Worm (Caenorhabditis elegans) whole organism, midembryonic: Measurements from ENCODE around the gene fut-1.

Experiments used
- T22C8.4 ChIP-seq: fragments of 200-800 bp; sonication (Bioruptor generic); IDR thresholded peaks from 2 replicates; pipeline ENCODE4 v1.3.6; 2022; ENCODE audit warnings: missing genetic modification characterization, missing compliant biosample characterization
- cog-1 ChIP-seq: sonication (generic microtip); optimal IDR thresholded peaks from 2 replicates; lab custom pipeline; 2016; ENCODE audit warnings: missing genetic modification characterization, missing compliant biosample characterization
- flt-1 ChIP-seq: fragments of 200-800 bp; sonication (Bioruptor generic); IDR thresholded peaks from 2 replicates; pipeline ENCODE4 v1.3.6; 2022; ENCODE audit warnings: missing genetic modification characterization, missing compliant biosample characterization
- klf-2 ChIP-seq: fragments of 200-800 bp; sonication (Bioruptor generic); conservative IDR thresholded peaks from 2 replicates; pipeline ENCODE4 v1.3.6; 2022; ENCODE audit warnings: missing genetic modification reagents, missing genetic modification characterization, missing compliant biosample characterization
- med-1 ChIP-seq: sonication (generic microtip); optimal IDR thresholded peaks from 2 replicates; lab custom pipeline; 2017; ENCODE audit warnings: missing genetic modification characterization, mild to moderate bottlenecking, missing compliant biosample characterization, antibody characterized with exemption, missing genetic modification reagents; ENCODE audit not compliant: insufficient read depth
- ref-1 ChIP-seq: fragments of 200-800 bp; sonication (Bioruptor generic); conservative IDR thresholded peaks from 2 replicates; pipeline ENCODE4 v1.3.6; 2022; ENCODE audit warnings: missing genetic modification reagents, missing genetic modification characterization, missing compliant biosample characterization
- tab-1 ChIP-seq: fragments of 200-800 bp; sonication (Bioruptor generic); IDR thresholded peaks from 2 replicates; pipeline ENCODE4 v1.3.6; 2022; ENCODE audit warnings: missing genetic modification characterization, missing compliant biosample characterization
- ztf-23 ChIP-seq: fragments of 200-800 bp; sonication (Bioruptor generic); IDR thresholded peaks from 2 replicates; pipeline ENCODE4 v1.3.6; 2022; ENCODE audit warnings: missing genetic modification reagents, missing genetic modification characterization, missing compliant biosample characterization
- ztf-29 ChIP-seq: fragments of 200-800 bp; sonication (Bioruptor generic); IDR thresholded peaks from 2 replicates; pipeline ENCODE4 v1.3.6; 2022; ENCODE audit warnings: missing genetic modification reagents, missing genetic modification characterization, missing compliant biosample characterization

Gene fut-1

DNA sequence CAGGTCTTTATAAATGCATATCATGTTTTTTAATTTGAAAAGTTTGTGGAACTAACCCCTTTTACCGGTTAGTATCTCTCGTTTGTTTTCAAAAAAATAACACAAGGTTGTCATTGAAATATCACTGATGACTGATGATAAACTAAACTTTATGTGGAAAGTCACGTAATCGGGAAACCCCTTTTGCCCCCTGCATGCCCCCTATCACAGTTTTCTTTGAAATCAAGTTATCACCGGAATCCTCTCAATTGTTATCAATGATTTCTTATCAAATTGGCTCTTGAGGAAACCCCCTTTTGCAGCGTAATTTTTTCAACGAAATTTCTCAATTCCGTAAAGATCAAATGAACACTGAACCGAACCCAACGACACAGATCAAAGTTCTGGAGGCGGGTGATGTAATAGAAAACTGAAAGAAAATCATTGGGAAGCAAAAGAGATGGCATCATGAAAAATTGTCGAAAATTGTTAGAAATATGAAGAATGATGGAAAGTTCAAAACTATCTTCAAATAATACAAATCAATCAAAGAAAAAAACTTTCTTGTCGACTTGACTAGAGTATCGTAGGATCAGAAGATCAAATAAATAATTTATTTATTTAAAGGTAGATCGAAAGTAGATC, 19.0 kb downstream of the fut-1 start:
- no peak for TF ChIP-seq med-1 (GFP tag; lab: Kevin White, UChicago)
- no peak for TF ChIP-seq T22C8.4 (GFP tag; lab: Robert Waterston, UW)
- TF ChIP-seq ztf-23 (GFP tag; lab: Robert Waterston, UW): no peak
- no peak for TF ChIP-seq tab-1
- no peak for TF ChIP-seq flt-1 (GFP tag; lab: Robert Waterston, UW)
- TF ChIP-seq klf-2 (GFP tag; lab: Robert Waterston, UW): no peak
- TF ChIP-seq ztf-29 (GFP tag; lab: Robert Waterston, UW): no peak
- no peak for TF ChIP-seq cog-1
- no peak for TF ChIP-seq ref-1 (GFP tag; lab: Robert Waterston, UW)

DNA sequence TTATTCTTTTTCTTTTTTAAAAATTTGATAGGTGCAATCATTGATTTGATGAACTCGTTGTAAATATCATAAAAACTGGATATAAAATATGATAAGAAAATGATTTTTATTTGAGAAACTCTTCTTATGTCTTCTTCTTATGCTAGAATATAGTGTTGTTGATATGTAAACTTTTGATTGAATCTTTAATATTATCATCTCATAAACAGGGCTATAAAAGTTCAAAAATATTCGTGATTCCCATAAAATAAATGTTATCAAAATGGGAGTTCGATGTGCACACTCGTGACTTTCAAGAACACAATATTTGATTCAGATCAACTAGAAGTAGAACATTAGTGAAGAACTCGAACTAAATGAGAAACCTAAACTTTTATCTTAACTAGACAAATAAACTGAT, 20.4 kb downstream of the fut-1 start:
- TF ChIP-seq cog-1 (no peak), ztf-29 (GFP tag; lab: Robert Waterston, UW) (no peak), ztf-23 (GFP tag; lab: Robert Waterston, UW) (no peak), ref-1 (GFP tag; lab: Robert Waterston, UW) (no peak), T22C8.4 (GFP tag; lab: Robert Waterston, UW) (no peak), flt-1 (GFP tag; lab: Robert Waterston, UW) (no peak), tab-1 (no peak), klf-2 (GFP tag; lab: Robert Waterston, UW) (no peak), med-1 (GFP tag; lab: Kevin White, UChicago) (no peak)

DNA sequence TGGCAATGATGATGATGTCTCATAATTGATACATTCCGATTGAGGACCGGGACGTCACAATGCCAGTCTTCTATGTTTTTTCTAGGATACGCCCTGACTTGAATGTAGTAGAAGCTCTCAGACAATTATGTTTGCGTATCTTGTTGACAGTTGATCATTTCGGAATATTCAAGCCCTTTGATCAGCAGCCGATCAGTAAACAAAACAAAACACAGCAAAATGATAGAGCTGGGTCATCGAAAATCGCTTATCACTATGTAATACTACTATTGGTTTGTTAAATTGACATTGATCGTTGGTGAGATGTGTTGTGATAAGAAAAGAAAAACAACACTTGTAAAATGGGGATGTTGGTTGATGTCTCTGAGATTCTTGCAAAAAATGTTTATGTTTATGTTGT, 21.1 kb downstream of the fut-1 start:
- TF ChIP-seq flt-1 (GFP tag; lab: Robert Waterston, UW): no peak
- TF ChIP-seq ref-1 (GFP tag; lab: Robert Waterston, UW): no peak
- no peak for TF ChIP-seq ztf-23 (GFP tag; lab: Robert Waterston, UW)
- TF ChIP-seq ztf-29 (GFP tag; lab: Robert Waterston, UW): no peak
- TF ChIP-seq tab-1: no peak

DNA sequence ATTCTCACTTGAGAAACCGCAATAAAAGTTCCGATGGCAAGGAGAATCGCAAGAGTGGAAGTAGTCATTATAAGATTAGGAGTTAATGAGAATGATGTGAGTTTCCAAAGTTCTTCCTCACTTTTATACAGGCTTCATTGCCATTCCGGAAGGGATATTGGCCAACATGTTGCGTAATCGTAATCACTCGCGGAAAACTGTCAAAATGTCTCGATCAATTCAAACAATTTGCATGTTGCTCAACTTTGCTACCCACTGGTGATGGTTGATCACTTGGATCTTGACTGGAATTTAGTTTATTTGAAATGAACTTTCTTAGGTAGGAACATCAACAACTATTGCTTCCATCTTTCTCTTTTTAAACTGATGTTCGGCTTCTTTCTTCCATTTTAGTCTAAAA, 21.9 kb downstream of the fut-1 start, which contains the start of gene idpb-4:
idpb-4 (minus strand) TSS at position 101 of the 400 bp plus-strand sequence.
- TF ChIP-seq cog-1 (no peak), med-1 (GFP tag; lab: Kevin White, UChicago) (no peak), flt-1 (GFP tag; lab: Robert Waterston, UW) (no peak), ztf-29 (GFP tag; lab: Robert Waterston, UW) (no peak), klf-2 (GFP tag; lab: Robert Waterston, UW) (no peak), tab-1 (no peak), ref-1 (GFP tag; lab: Robert Waterston, UW) (no peak), T22C8.4 (GFP tag; lab: Robert Waterston, UW) (no peak), ztf-23 (GFP tag; lab: Robert Waterston, UW) (no peak)

DNA sequence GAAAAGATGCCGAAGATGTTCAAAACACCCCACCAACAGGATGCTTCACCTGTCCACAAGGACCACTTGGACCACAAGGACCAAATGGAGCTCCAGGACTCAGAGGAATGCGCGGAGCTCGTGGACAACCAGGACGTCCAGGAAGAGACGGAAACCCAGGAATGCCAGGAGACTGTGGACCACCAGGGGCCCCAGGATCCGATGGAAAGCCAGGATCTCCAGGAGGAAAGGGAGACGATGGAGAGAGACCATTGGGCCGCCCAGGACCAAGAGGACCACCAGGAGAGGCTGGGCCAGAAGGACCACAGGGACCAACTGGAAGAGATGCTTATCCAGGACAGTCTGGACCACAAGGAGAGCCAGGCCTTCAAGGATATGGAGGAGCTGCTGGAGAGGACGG, 25.8 kb downstream of the fut-1 start:
- TF ChIP-seq med-1 (GFP tag; lab: Kevin White, UChicago) (no peak), ztf-23 (GFP tag; lab: Robert Waterston, UW) (no peak), ref-1 (GFP tag; lab: Robert Waterston, UW) (no peak), tab-1 (no peak), flt-1 (GFP tag; lab: Robert Waterston, UW) (no peak), klf-2 (GFP tag; lab: Robert Waterston, UW) (no peak), ztf-29 (GFP tag; lab: Robert Waterston, UW) (no peak)

DNA sequence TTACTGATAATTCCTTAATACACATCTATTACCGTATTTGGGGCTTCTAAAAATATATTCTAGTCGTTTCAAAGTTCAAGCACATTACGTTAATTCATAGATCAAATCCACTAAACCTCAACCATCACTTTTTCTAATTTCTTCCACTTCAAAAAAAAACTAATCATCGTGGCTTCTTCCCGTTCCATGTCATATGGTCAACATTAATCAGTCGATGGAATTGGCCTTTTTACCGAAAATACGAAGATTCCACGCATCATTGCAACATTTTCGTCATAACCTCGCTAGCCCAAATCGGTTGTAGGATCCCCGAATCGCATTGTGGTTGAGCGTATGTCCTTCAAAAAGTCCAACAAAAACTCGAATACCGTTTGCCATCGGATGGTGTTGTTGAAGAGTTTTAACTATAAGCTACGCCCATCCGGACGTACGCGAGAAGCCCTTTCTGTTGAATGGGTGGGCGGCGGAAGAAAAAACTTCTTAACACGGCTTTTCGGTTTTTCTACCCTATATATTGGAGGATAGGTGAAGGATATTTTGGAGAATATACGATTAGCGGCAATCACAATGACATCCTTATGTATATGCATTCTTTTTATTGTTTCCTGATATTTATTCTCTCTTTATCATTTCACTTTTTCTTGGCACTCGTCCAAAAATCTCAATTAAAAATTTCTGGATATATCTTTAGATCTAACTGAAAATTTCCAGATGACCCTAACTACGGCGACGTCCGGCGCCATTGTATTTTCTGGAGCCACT, 26.9 kb downstream of the fut-1 start, which contains the start of gene rol-6:
rol-6 (plus strand) TSS at position 712 of the 762 bp plus-strand sequence.
- no peak for TF ChIP-seq T22C8.4 (GFP tag; lab: Robert Waterston, UW)
- no peak for TF ChIP-seq ztf-29 (GFP tag; lab: Robert Waterston, UW)
- TF ChIP-seq flt-1 (GFP tag; lab: Robert Waterston, UW): no peak
- no peak for TF ChIP-seq tab-1
- no peak for TF ChIP-seq ztf-23 (GFP tag; lab: Robert Waterston, UW)
- no peak for TF ChIP-seq klf-2 (GFP tag; lab: Robert Waterston, UW)
- no peak for TF ChIP-seq med-1 (GFP tag; lab: Kevin White, UChicago)

DNA sequence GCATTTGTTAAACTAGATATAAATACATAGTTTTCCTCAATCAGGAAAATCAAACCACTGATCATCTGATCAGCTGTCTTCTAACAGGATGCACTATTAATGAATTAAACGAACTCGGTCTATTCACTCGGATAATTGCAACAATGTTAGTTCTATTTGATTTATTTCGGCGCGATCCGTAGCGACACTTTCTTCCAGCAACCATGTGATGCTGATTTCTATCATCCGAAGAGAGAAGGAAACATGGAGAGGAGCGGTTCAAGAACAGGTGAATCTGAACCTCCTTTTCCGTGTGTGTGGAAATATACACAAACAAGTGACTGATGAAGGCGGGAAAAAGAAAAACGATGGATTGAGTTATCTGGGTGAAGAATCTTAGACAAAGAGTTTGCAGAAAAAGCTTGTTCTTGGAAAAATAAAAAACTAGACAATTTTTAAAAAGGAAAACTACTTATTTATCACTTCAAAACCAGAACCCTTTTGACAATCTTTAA, 27.6 kb downstream of the fut-1 start:
- TF ChIP-seq ztf-29 (GFP tag; lab: Robert Waterston, UW): no peak
- no peak for TF ChIP-seq tab-1
- TF ChIP-seq ztf-23 (GFP tag; lab: Robert Waterston, UW): no peak
- no peak for TF ChIP-seq cog-1
- TF ChIP-seq klf-2 (GFP tag; lab: Robert Waterston, UW): no peak
- no peak for TF ChIP-seq T22C8.4 (GFP tag; lab: Robert Waterston, UW)

DNA sequence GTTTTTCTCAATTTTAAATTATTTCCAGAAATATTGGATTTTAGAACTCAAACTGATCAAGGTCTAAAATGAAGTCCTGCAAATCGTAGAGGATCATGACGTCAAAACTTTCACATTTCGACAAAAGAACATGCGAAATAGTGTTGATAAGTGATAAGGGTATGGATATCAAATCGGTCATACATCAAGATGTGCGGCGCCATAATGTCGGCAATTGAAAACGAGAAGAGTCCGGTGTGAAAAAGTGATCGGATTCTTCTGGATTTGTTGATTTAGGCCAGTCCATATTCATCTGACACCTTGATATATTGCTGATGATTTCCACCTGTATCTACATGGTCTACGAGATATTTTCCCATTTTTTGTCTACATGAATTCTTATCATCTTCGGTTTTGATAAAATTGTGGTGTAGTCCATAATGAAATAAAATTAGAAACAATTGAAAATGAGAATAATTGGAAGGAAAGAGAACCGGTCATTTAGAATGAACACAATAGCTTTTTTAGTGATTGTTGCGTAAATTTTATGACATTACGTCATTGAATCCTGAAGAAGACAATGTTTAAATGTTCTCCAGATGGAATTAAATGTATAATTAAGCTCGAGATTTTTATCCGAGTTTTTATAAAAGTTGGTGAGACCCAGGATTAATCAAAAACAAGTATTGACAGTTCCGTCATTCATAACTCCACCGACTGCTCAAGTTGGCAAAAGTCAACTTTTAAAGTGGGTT, 28.3 kb downstream of the fut-1 start:
- TF ChIP-seq flt-1 (GFP tag; lab: Robert Waterston, UW) (no peak), ztf-29 (GFP tag; lab: Robert Waterston, UW) (no peak), cog-1 (no peak), tab-1 (no peak), klf-2 (GFP tag; lab: Robert Waterston, UW) (no peak), ztf-23 (GFP tag; lab: Robert Waterston, UW) (no peak), ref-1 (GFP tag; lab: Robert Waterston, UW) (no peak), T22C8.4 (GFP tag; lab: Robert Waterston, UW) (no peak), med-1 (GFP tag; lab: Kevin White, UChicago) (no peak)
